Fruit fly (Drosophila melanogaster) whole organism, embryonic: ENCODE results near the gene ninaG.

ENCODE experiments used
- C15 ChIP-seq: fragments of 200-800 bp; sonication (Bioruptor generic); IDR thresholded peaks from 3 replicates; pipeline ENCODE4 v1.3.6; 2022; ENCODE audit warnings: missing biosample characterization, missing genetic modification characterization
- CG11504 ChIP-seq: fragments of 200-800 bp; sonication (Bioruptor generic); optimal IDR thresholded peaks from 3 replicates; lab custom pipeline; 2019; ENCODE audit warnings: missing biosample characterization, mild to moderate bottlenecking, missing genetic modification characterization, moderate library complexity
- CG11723 ChIP-seq: fragments of 200-800 bp; sonication (Bioruptor generic); optimal IDR thresholded peaks from 2 replicates; lab custom pipeline; 2017; ENCODE audit warnings: missing biosample characterization, mild to moderate bottlenecking, missing genetic modification characterization
- CG12391 ChIP-seq: fragments of 200-800 bp; sonication (Bioruptor generic); optimal IDR thresholded peaks from 3 replicates; lab custom pipeline; 2018; ENCODE audit warnings: missing biosample characterization, mild to moderate bottlenecking, missing genetic modification characterization, moderate library complexity
- CG16779 ChIP-seq: fragments of 200-800 bp; sonication (Bioruptor generic); IDR thresholded peaks from 2 replicates; pipeline ENCODE4 v1.3.6; 2022; ENCODE audit warnings: missing biosample characterization, missing genetic modification characterization
- CG16863 ChIP-seq: fragments of 200-800 bp; sonication (Bioruptor generic); optimal IDR thresholded peaks from 3 replicates; lab custom pipeline; 2016; ENCODE audit warnings: missing biosample characterization, missing genetic modification characterization
- CG17612 ChIP-seq: fragments of 200-800 bp; sonication (Bioruptor generic); IDR thresholded peaks from 2 replicates; pipeline ENCODE4 v1.3.6; 2022; ENCODE audit warnings: missing biosample characterization, missing genetic modification characterization
- CG18476 ChIP-seq: fragments of 200-800 bp; sonication (Bioruptor generic); optimal IDR thresholded peaks from 2 replicates; lab custom pipeline; 2016; ENCODE audit warnings: missing biosample characterization, mild to moderate bottlenecking, missing genetic modification characterization
- CG2120 ChIP-seq: fragments of 200-800 bp; sonication (Bioruptor generic); optimal IDR thresholded peaks from 3 replicates; lab custom pipeline; 2016; ENCODE audit warnings: missing biosample characterization, missing genetic modification characterization
- CG30403 ChIP-seq: fragments of 200-800 bp; sonication (Bioruptor generic); optimal IDR thresholded peaks from 3 replicates; lab custom pipeline; 2016; ENCODE audit warnings: missing biosample characterization, missing genetic modification characterization
- CG30431 ChIP-seq: fragments of 200-800 bp; sonication (Bioruptor generic); optimal IDR thresholded peaks from 2 replicates; lab custom pipeline; 2017; ENCODE audit warnings: missing biosample characterization, missing genetic modification characterization
- CG7556 ChIP-seq: fragments of 200-800 bp; sonication (Bioruptor generic); optimal IDR thresholded peaks from 2 replicates; lab custom pipeline; 2017; ENCODE audit warnings: missing biosample characterization, mild to moderate bottlenecking, missing genetic modification characterization
- CG8281 ChIP-seq: fragments of 200-800 bp; sonication (Bioruptor generic); optimal IDR thresholded peaks from 2 replicates; lab custom pipeline; 2018; ENCODE audit warnings: missing biosample characterization, mild to moderate bottlenecking, missing genetic modification characterization, moderate library complexity
- CG9817 ChIP-seq: fragments of 200-800 bp; sonication (Bioruptor generic); optimal IDR thresholded peaks from 2 replicates; lab custom pipeline; 2018; ENCODE audit warnings: missing biosample characterization, mild to moderate bottlenecking, missing genetic modification characterization, moderate library complexity
- Camta ChIP-seq: fragments of 200-800 bp; sonication (Bioruptor generic); optimal IDR thresholded peaks from 2 replicates; lab custom pipeline; 2016; ENCODE audit warnings: missing biosample characterization, missing genetic modification characterization
- Dll ChIP-seq: fragments of 200-800 bp; sonication (Bioruptor generic); IDR thresholded peaks from 4 replicates; pipeline ENCODE4 v1.3.6; 2022; ENCODE audit warnings: missing biosample characterization, missing genetic modification characterization; ENCODE audit not compliant: partially characterized antibody
- Drgx ChIP-seq: fragments of 200-800 bp; sonication (Bioruptor generic); IDR thresholded peaks from 2 replicates; pipeline ENCODE4 v1.3.6; 2022; ENCODE audit warnings: missing biosample characterization, missing genetic modification characterization
- Ets97D ChIP-seq: fragments of 200-800 bp; sonication (Bioruptor generic); optimal IDR thresholded peaks from 3 replicates; lab custom pipeline; 2016; ENCODE audit warnings: missing biosample characterization, missing genetic modification characterization
- Gsc ChIP-seq: fragments of 200-800 bp; sonication (Bioruptor generic); IDR thresholded peaks from 2 replicates; pipeline ENCODE4 v1.3.6; 2022; ENCODE audit warnings: missing biosample characterization, missing genetic modification characterization
- HHEX ChIP-seq: fragments of 200-800 bp; sonication (Bioruptor generic); optimal IDR thresholded peaks from 3 replicates; lab custom pipeline; 2017; ENCODE audit warnings: missing biosample characterization, mild to moderate bottlenecking, missing genetic modification characterization, missing genetic modification reagents
- Hey ChIP-seq: fragments of 200-800 bp; sonication (Bioruptor generic); optimal IDR thresholded peaks from 3 replicates; lab custom pipeline; 2018; ENCODE audit warnings: missing biosample characterization, mild to moderate bottlenecking, missing genetic modification characterization
- Lpt ChIP-seq: fragments of >200 bp; optimal IDR thresholded peaks from 2 replicates; lab custom pipeline; 2018; ENCODE audit warnings: missing biosample characterization, missing genetic modification characterization
- Max ChIP-seq: fragments of 200-800 bp; sonication (Bioruptor generic); optimal IDR thresholded peaks from 2 replicates; lab custom pipeline; 2016; ENCODE audit warnings: missing biosample characterization, mild to moderate bottlenecking, missing genetic modification characterization
- NK7.1 ChIP-seq: fragments of 200-800 bp; sonication (Bioruptor generic); optimal IDR thresholded peaks from 3 replicates; lab custom pipeline; 2016; ENCODE audit warnings: missing biosample characterization, missing genetic modification characterization
- Oli ChIP-seq: fragments of 200-800 bp; sonication (Bioruptor generic); optimal IDR thresholded peaks from 2 replicates; lab custom pipeline; 2018; ENCODE audit warnings: missing biosample characterization, mild to moderate bottlenecking, missing genetic modification characterization, moderate library complexity
- Scr ChIP-seq: fragments of 200-800 bp; sonication (Bioruptor generic); IDR thresholded peaks from 2 replicates; pipeline ENCODE4 v1.3.6; 2022; ENCODE audit warnings: missing biosample characterization, missing genetic modification characterization; ENCODE audit not compliant: partially characterized antibody
- Spps ChIP-seq: fragments of 200-800 bp; sonication (Bioruptor generic); optimal IDR thresholded peaks from 2 replicates; lab custom pipeline; 2018; ENCODE audit warnings: missing biosample characterization, mild to moderate bottlenecking, missing genetic modification characterization
- Stat92E ChIP-seq, 3 experiments: fragments of >200 bp in 2 of 3; fragments of 200-800 bp in 1 of 3; sonication (Bioruptor generic) in 1 of 3; optimal IDR thresholded peaks; 2 replicates each; lab custom pipeline; 2017 to 2019; ENCODE audit warnings: missing biosample characterization in 3 of 3, missing genetic modification characterization in 3 of 3, mild to moderate bottlenecking in 1 of 3, moderate library complexity in 1 of 3
- YL-1 ChIP-seq: fragments of 200-800 bp; sonication (Bioruptor generic); optimal IDR thresholded peaks from 3 replicates; lab custom pipeline; 2017; ENCODE audit warnings: missing biosample characterization, mild to moderate bottlenecking, missing genetic modification characterization
- ash1 ChIP-seq: fragments of 200-800 bp; sonication (Bioruptor generic); optimal IDR thresholded peaks from 2 replicates; lab custom pipeline; 2018; ENCODE audit warnings: missing biosample characterization, mild to moderate bottlenecking, missing genetic modification characterization
- bigmax ChIP-seq: fragments of 200-800 bp; sonication (Bioruptor generic); optimal IDR thresholded peaks from 2 replicates; lab custom pipeline; 2018; ENCODE audit warnings: missing biosample characterization, mild to moderate bottlenecking, missing genetic modification characterization
- btn ChIP-seq: fragments of 200-800 bp; sonication (Bioruptor generic); optimal IDR thresholded peaks from 2 replicates; lab custom pipeline; 2016; ENCODE audit warnings: missing biosample characterization, missing genetic modification characterization
- chif ChIP-seq, 2 experiments: fragments of 200-800 bp; sonication (Bioruptor generic); optimal IDR thresholded peaks; 3 replicates each; lab custom pipeline; 2016; ENCODE audit warnings: missing biosample characterization in 2 of 2, missing genetic modification characterization in 2 of 2
- ci ChIP-seq: fragments of 200-800 bp; sonication (Bioruptor generic); IDR thresholded peaks from 3 replicates; pipeline ENCODE4 v1.3.6; 2022; ENCODE audit warnings: missing biosample characterization, missing genetic modification characterization
- dm ChIP-seq: fragments of 200-800 bp; sonication (Bioruptor generic); optimal IDR thresholded peaks from 3 replicates; lab custom pipeline; 2016; ENCODE audit warnings: missing biosample characterization, missing genetic modification characterization
- ems ChIP-seq: fragments of 200-800 bp; sonication (Bioruptor generic); optimal IDR thresholded peaks from 3 replicates; lab custom pipeline; 2016; ENCODE audit warnings: missing biosample characterization, missing genetic modification characterization
- ewg ChIP-seq: fragments of 200-800 bp; sonication (Bioruptor generic); optimal IDR thresholded peaks from 3 replicates; lab custom pipeline; 2017; ENCODE audit warnings: mild to moderate bottlenecking, missing biosample characterization, missing genetic modification reagents, missing genetic modification characterization
- eyg ChIP-seq: fragments of 200-800 bp; sonication (Bioruptor generic); optimal IDR thresholded peaks from 3 replicates; lab custom pipeline; 2016; ENCODE audit warnings: missing biosample characterization, missing genetic modification characterization
- gce ChIP-seq: fragments of 200-800 bp; sonication (Bioruptor generic); IDR thresholded peaks from 3 replicates; pipeline ENCODE4 v1.3.6; 2022; ENCODE audit warnings: missing biosample characterization, missing genetic modification characterization
- grn ChIP-seq: fragments of 200-800 bp; sonication (Bioruptor generic); optimal IDR thresholded peaks from 3 replicates; lab custom pipeline; 2017; ENCODE audit warnings: missing biosample characterization, missing genetic modification characterization
- hbn ChIP-seq: fragments of 200-800 bp; sonication (Bioruptor generic); IDR thresholded peaks from 2 replicates; pipeline ENCODE4 v1.3.6; 2022; ENCODE audit warnings: missing biosample characterization, missing genetic modification characterization; ENCODE audit not compliant: partially characterized antibody
- hkb ChIP-seq, 2 experiments: fragments of 200-800 bp in 1 of 2; fragments of >200 bp in 1 of 2; sonication (Bioruptor generic) in 1 of 2; IDR thresholded peaks in 1 of 2; optimal IDR thresholded peaks in 1 of 2; 2 replicates each; pipeline versions ENCODE4 v1.3.6 to Lab custom; 2017 to 2022; ENCODE audit warnings: missing biosample characterization in 1 of 2, missing genetic modification characterization in 1 of 2
- insv ChIP-seq, 2 experiments: fragments of 200-800 bp; sonication (Bioruptor generic); optimal IDR thresholded peaks; 3 replicates each; lab custom pipeline; 2016 to 2018; ENCODE audit warnings: missing biosample characterization in 2 of 2, missing genetic modification characterization in 2 of 2
- schlank ChIP-seq: fragments of 200-800 bp; sonication (Bioruptor generic); optimal IDR thresholded peaks from 2 replicates; lab custom pipeline; 2018; ENCODE audit warnings: missing biosample characterization, mild to moderate bottlenecking, missing genetic modification characterization
- sqz ChIP-seq: fragments of 200-800 bp; sonication (Bioruptor generic); optimal IDR thresholded peaks from 3 replicates; lab custom pipeline; 2018; ENCODE audit warnings: missing biosample characterization, mild to moderate bottlenecking, missing genetic modification characterization
- tgo ChIP-seq: fragments of 200-800 bp; sonication (Bioruptor generic); IDR thresholded peaks from 3 replicates; pipeline ENCODE4 v1.3.6; 2022; ENCODE audit warnings: missing biosample characterization, missing genetic modification characterization
- tio ChIP-seq: fragments of 200-800 bp; sonication (Bioruptor generic); optimal IDR thresholded peaks from 2 replicates; lab custom pipeline; 2017; ENCODE audit warnings: missing biosample characterization, missing genetic modification characterization, inconsistent platforms

ninaG gene

dm6 chr3R:11372053-11373016 lies 49.2 kb downstream of the ninaG start (continued):
- TF ChIP-seq CG11723 (GFP tag; lab: Kevin White, UChicago), result peak; percentile 40
- peak; percentile 13 for TF ChIP-seq CG16863 (GFP tag; lab: Kevin White, UChicago)
- TF ChIP-seq C15, result no peak
- TF ChIP-seq YL-1 (GFP tag; lab: Kevin White, UChicago), result no peak
- TF ChIP-seq insv (GFP tag; optimal IDR thresholded peaks at IDR 0.05; lab: Kevin White, UChicago), result peak in 1 of 2 experiments; percentile 39
- peak; percentile 16 for TF ChIP-seq ems (GFP tag; lab: Kevin White, UChicago)
- no peak for TF ChIP-seq CG16779
- no peak for TF ChIP-seq Gsc
- TF ChIP-seq tio (GFP tag; lab: Kevin White, UChicago), result no peak
- peak; percentile 57 for TF ChIP-seq Lpt
- TF ChIP-seq Dll (GFP tag; lab: Robert Waterston, UW), result no peak; the same call in 3 of the 4 replicates
- peak; percentile 40 for TF ChIP-seq ewg
- no peak for TF ChIP-seq CG9817 (tag; lab: Kevin White, UChicago)
- TF ChIP-seq hkb (optimal IDR thresholded peaks at IDR 0.05; lab: Kevin White, UChicago), result no peak
- TF ChIP-seq hkb (GFP tag; IDR thresholded peaks at IDR 0.05; lab: Robert Waterston, UW), result no peak
- no peak for TF ChIP-seq sqz
- peak; percentile 88 for TF ChIP-seq CG11504 (tag; lab: Kevin White, UChicago)
- TF ChIP-seq CG30431 (GFP tag; lab: Kevin White, UChicago), result no peak
- TF ChIP-seq btn, result peak; percentile 34
- no peak for TF ChIP-seq Oli (tag; lab: Kevin White, UChicago)
- peak; percentile 35 for TF ChIP-seq dm (GFP tag; lab: Kevin White, UChicago)
- 0 out of 2 replicates have a peak, but pooled peaks have one; percentile 32 for TF ChIP-seq hbn (GFP tag; lab: Robert Waterston, UW)
- TF ChIP-seq ci, result peak; percentile 73; the same call in 2 of the 3 replicates
- no peak for TF ChIP-seq CG17612
- no peak for TF ChIP-seq CG2120 (GFP tag; lab: Kevin White, UChicago)
- TF ChIP-seq HHEX (GFP tag; lab: Kevin White, UChicago), result peak; percentile 29
- TF ChIP-seq Ets97D (GFP tag; lab: Kevin White, UChicago), result peak; percentile 37
- no peak for TF ChIP-seq CG7556 (GFP tag; lab: Kevin White, UChicago)
- peak; percentile 12 for TF ChIP-seq CG12391 (tag; lab: Kevin White, UChicago)
- TF ChIP-seq schlank (tag; lab: Kevin White, UChicago), result no peak
- TF ChIP-seq Scr (GFP tag; lab: Robert Waterston, UW), result 0 out of 2 replicates have a peak, but pooled peaks have one; percentile 11
- no peak for TF ChIP-seq NK7.1
- no peak for TF ChIP-seq grn
- no peak for TF ChIP-seq tgo (GFP tag; lab: Robert Waterston, UW)
- TF ChIP-seq bigmax (GFP tag; lab: Kevin White, UChicago), result no peak
- no peak for TF ChIP-seq CG18476 (GFP tag; lab: Kevin White, UChicago)
- TF ChIP-seq Camta (GFP tag; lab: Kevin White, UChicago), result peak; percentile 14
- no peak for TF ChIP-seq ash1 (GFP tag; lab: Kevin White, UChicago)
- peak in 1 of 2 experiments; percentile 53 for TF ChIP-seq chif (GFP tag; optimal IDR thresholded peaks at IDR 0.05; lab: Kevin White, UChicago)
- TF ChIP-seq Hey, result peak; percentile 0
- peak; percentile 32 for TF ChIP-seq Spps
- TF ChIP-seq CG8281 (tag; lab: Kevin White, UChicago), result no peak
- TF ChIP-seq gce (GFP tag; lab: Robert Waterston, UW), result 0 out of 3 replicates have a peak, but pooled peaks have one; percentile 18
- no peak for TF ChIP-seq Drgx (GFP tag; lab: Robert Waterston, UW)
- no peak for TF ChIP-seq eyg
- no peak for TF ChIP-seq Max (GFP tag; lab: Kevin White, UChicago)
- TF ChIP-seq CG30403 (GFP tag; lab: Kevin White, UChicago), result no peak
- TF ChIP-seq Stat92E (GFP tag; optimal IDR thresholded peaks at IDR 0.05; lab: Kevin White, UChicago), result peak in 1 of 3 experiments; percentile 64
